Worm (Caenorhabditis elegans) whole organism, L1 larva: ENCODE measurements around the gene T22B7.3.

Experiments
- C16A3.4 ChIP-seq: fragments of 150-350 bp; optimal IDR thresholded peaks from 2 replicates; lab custom pipeline; 2014; ENCODE audit warnings: missing biosample characterization, missing genetic modification characterization
- C34B4.2 ChIP-seq: sonication (generic microtip); optimal IDR thresholded peaks from 2 replicates; lab custom pipeline; 2017; ENCODE audit warnings: mild to moderate bottlenecking, missing genetic modification characterization, missing compliant biosample characterization
- F16B12.6 ChIP-seq: fragments of 150-350 bp; optimal IDR thresholded peaks from 2 replicates; lab custom pipeline; 2014; ENCODE audit warnings: missing biosample characterization, missing genetic modification characterization
- aha-1 ChIP-seq: fragments of 150-350 bp; optimal IDR thresholded peaks from 2 replicates; lab custom pipeline; 2014; ENCODE audit warnings: missing biosample characterization, missing genetic modification characterization
- aly-2 ChIP-seq: fragments of 150-350 bp; optimal IDR thresholded peaks from 2 replicates; lab custom pipeline; 2014; ENCODE audit warnings: missing biosample characterization, missing genetic modification characterization
- ama-1 ChIP-seq: fragments of 150-350 bp; optimal IDR thresholded peaks from 2 replicates; lab custom pipeline; 2014
- blmp-1 ChIP-seq: fragments of 150-350 bp; optimal IDR thresholded peaks from 2 replicates; lab custom pipeline; 2014; ENCODE audit warnings: missing biosample characterization, missing genetic modification characterization
- ceh-63 ChIP-seq: fragments of 200-800 bp; sonication (Bioruptor generic); optimal IDR thresholded peaks from 2 replicates; lab custom pipeline; 2018; ENCODE audit warnings: mild to moderate bottlenecking, missing genetic modification characterization, missing compliant biosample characterization
- ceh-8 ChIP-seq: fragments of 200-800 bp; sonication (Bioruptor generic); optimal IDR thresholded peaks from 2 replicates; lab custom pipeline; 2018; ENCODE audit warnings: mild to moderate bottlenecking, missing genetic modification characterization, moderate library complexity, missing compliant biosample characterization
- ceh-82 ChIP-seq, 3 experiments: fragments of 150-350 bp in 1 of 3; sonication (generic microtip) in 2 of 3; optimal IDR thresholded peaks; 2 replicates each; lab custom pipeline; 2014 to 2017; ENCODE audit warnings: missing biosample characterization in 3 of 3, missing genetic modification characterization in 3 of 3
- ceh-88 ChIP-seq: fragments of 200-800 bp; sonication (Bioruptor generic); IDR thresholded peaks from 2 replicates; pipeline ENCODE4 v1.3.6; 2022; ENCODE audit warnings: missing genetic modification characterization, missing compliant biosample characterization
- ceh-90 ChIP-seq: sonication (generic microtip); optimal IDR thresholded peaks from 2 replicates; lab custom pipeline; 2016; ENCODE audit warnings: missing genetic modification characterization, missing compliant biosample characterization
- ces-1 ChIP-seq: fragments of 150-350 bp; optimal IDR thresholded peaks from 2 replicates; lab custom pipeline; 2014; ENCODE audit warnings: missing biosample characterization, missing genetic modification reagents, missing genetic modification characterization
- dpl-1 ChIP-seq, 3 experiments: fragments of 150-350 bp in 2 of 3; sonication (generic microtip) in 1 of 3; optimal IDR thresholded peaks; 2 replicates each; lab custom pipeline; 2014 to 2017; ENCODE audit warnings: missing biosample characterization in 3 of 3, missing genetic modification characterization in 3 of 3, missing genetic modification reagents in 3 of 3
- dsc-1 ChIP-seq: sonication (generic microtip); optimal IDR thresholded peaks from 2 replicates; lab custom pipeline; 2016; ENCODE audit warnings: mild to moderate bottlenecking, missing genetic modification characterization, missing compliant biosample characterization
- efl-3 ChIP-seq: fragments of 200-800 bp; sonication (Bioruptor generic); optimal IDR thresholded peaks from 2 replicates; lab custom pipeline; 2018; ENCODE audit warnings: mild to moderate bottlenecking, missing genetic modification characterization, missing compliant biosample characterization
- egl-13 ChIP-seq: sonication (generic microtip); optimal IDR thresholded peaks from 2 replicates; lab custom pipeline; 2016; ENCODE audit warnings: missing genotype, missing genetic modification reagents, missing genetic modification characterization, missing compliant biosample characterization
- elt-3 ChIP-seq, 6 experiments: fragments of 150-350 bp in 1 of 6; sonication (generic microtip); optimal IDR thresholded peaks; 2 replicates each; lab custom pipeline; 2017 to 2018; ENCODE audit warnings: missing biosample characterization in 6 of 6, missing genetic modification characterization in 6 of 6, inconsistent platforms in 1 of 6
- fkh-10 ChIP-seq: sonication (generic microtip); optimal IDR thresholded peaks from 2 replicates; lab custom pipeline; 2017; ENCODE audit warnings: missing biosample characterization, missing genetic modification reagents, missing genetic modification characterization
- fkh-8 ChIP-seq: sonication (generic microtip); optimal IDR thresholded peaks from 2 replicates; lab custom pipeline; 2016; ENCODE audit warnings: mild to moderate bottlenecking, missing genetic modification characterization, missing compliant biosample characterization
- hpl-2 ChIP-seq: fragments of 150-350 bp; optimal IDR thresholded peaks from 2 replicates; lab custom pipeline; 2014; ENCODE audit warnings: missing biosample characterization, missing genetic modification reagents, missing genetic modification characterization
- irx-1 ChIP-seq: sonication (generic microtip); optimal IDR thresholded peaks from 2 replicates; lab custom pipeline; 2016; ENCODE audit warnings: missing genetic modification characterization, missing compliant biosample characterization
- isw-1 ChIP-seq: fragments of 200-800 bp; sonication (Bioruptor generic); IDR thresholded peaks from 2 replicates; pipeline ENCODE4 v1.3.6; 2022; ENCODE audit warnings: missing genetic modification characterization, missing compliant biosample characterization
- lin-14 ChIP-seq: fragments of 200-800 bp; sonication (Bioruptor generic); optimal IDR thresholded peaks from 2 replicates; lab custom pipeline; 2018; ENCODE audit warnings: mild to moderate bottlenecking, missing genetic modification characterization, moderate library complexity, missing compliant biosample characterization
- lin-15B ChIP-seq: fragments of 150-350 bp; sonication (generic microtip); optimal IDR thresholded peaks from 3 replicates; lab custom pipeline; 2014; ENCODE audit warnings: missing biosample characterization, missing genetic modification characterization
- lin-39 ChIP-seq: fragments of 150-350 bp; optimal IDR thresholded peaks from 2 replicates; lab custom pipeline; 2014; ENCODE audit warnings: missing biosample characterization, missing genetic modification reagents, missing genetic modification characterization
- lir-3 ChIP-seq: sonication (generic microtip); optimal IDR thresholded peaks from 2 replicates; lab custom pipeline; 2016; ENCODE audit warnings: mild to moderate bottlenecking, missing genetic modification characterization, moderate library complexity, missing compliant biosample characterization; ENCODE audit not compliant: poor library complexity
- lsy-2 ChIP-seq, 2 experiments: fragments of 150-350 bp; optimal IDR thresholded peaks; 2 replicates each; lab custom pipeline; 2014; ENCODE audit warnings: missing biosample characterization in 2 of 2, missing genetic modification characterization in 2 of 2
- mab-9 ChIP-seq: fragments of 200-800 bp; sonication (Bioruptor generic); IDR thresholded peaks from 2 replicates; pipeline ENCODE4 v1.3.6; 2022; ENCODE audit warnings: missing genetic modification reagents, missing genetic modification characterization, missing compliant biosample characterization
- mdl-1 ChIP-seq, 2 experiments: fragments of 150-350 bp; optimal IDR thresholded peaks; 2 replicates each; lab custom pipeline; 2014 to 2017; ENCODE audit warnings: missing biosample characterization in 2 of 2, missing genetic modification characterization in 2 of 2, inconsistent platforms in 1 of 2
- mef-2 ChIP-seq: fragments of 150-350 bp; optimal IDR thresholded peaks from 2 replicates; lab custom pipeline; 2014; ENCODE audit warnings: missing biosample characterization, missing genetic modification characterization
- mep-1 ChIP-seq: fragments of 150-350 bp; optimal IDR thresholded peaks from 2 replicates; lab custom pipeline; 2014; ENCODE audit warnings: missing biosample characterization, missing genetic modification characterization
- nhr-12 ChIP-seq: sonication (generic microtip); optimal IDR thresholded peaks from 2 replicates; lab custom pipeline; 2017; ENCODE audit warnings: missing biosample characterization, missing genetic modification characterization
- nhr-237 ChIP-seq: fragments of 150-350 bp; optimal IDR thresholded peaks from 2 replicates; lab custom pipeline; 2014; ENCODE audit warnings: missing biosample characterization, missing genetic modification characterization
- nhr-28 ChIP-seq: fragments of 150-350 bp; optimal IDR thresholded peaks from 2 replicates; lab custom pipeline; 2014; ENCODE audit warnings: missing biosample characterization, missing genetic modification characterization
- nhr-47 ChIP-seq: sonication (generic microtip); optimal IDR thresholded peaks from 2 replicates; lab custom pipeline; 2016; ENCODE audit warnings: mild to moderate bottlenecking, missing genetic modification characterization, moderate library complexity, missing compliant biosample characterization
- nhr-71 ChIP-seq: sonication (generic microtip); optimal IDR thresholded peaks from 2 replicates; lab custom pipeline; 2016; ENCODE audit warnings: mild to moderate bottlenecking, missing genetic modification characterization, moderate library complexity, missing compliant biosample characterization
- nhr-76 ChIP-seq: sonication (generic microtip); optimal IDR thresholded peaks from 2 replicates; lab custom pipeline; 2017; ENCODE audit warnings: missing biosample characterization, missing genetic modification characterization
- nhr-77 ChIP-seq: fragments of 150-350 bp; optimal IDR thresholded peaks from 2 replicates; lab custom pipeline; 2014; ENCODE audit warnings: missing biosample characterization, missing genetic modification characterization
- nhr-84 ChIP-seq: sonication (generic microtip); optimal IDR thresholded peaks from 2 replicates; lab custom pipeline; 2017; ENCODE audit warnings: missing biosample characterization, missing genetic modification characterization
- pax-3 ChIP-seq: fragments of 200-800 bp; sonication (Bioruptor generic); optimal IDR thresholded peaks from 2 replicates; lab custom pipeline; 2018; ENCODE audit warnings: mild to moderate bottlenecking, missing genetic modification characterization, moderate library complexity, missing compliant biosample characterization
- rnt-1 ChIP-seq: sonication (generic microtip); optimal IDR thresholded peaks from 2 replicates; lab custom pipeline; 2016; ENCODE audit warnings: mild to moderate bottlenecking, missing genetic modification characterization, moderate library complexity, missing compliant biosample characterization
- skn-1 ChIP-seq: fragments of 150-350 bp; optimal IDR thresholded peaks from 2 replicates; lab custom pipeline; 2014; ENCODE audit warnings: missing biosample characterization, missing genetic modification characterization
- sox-4 ChIP-seq: sonication (generic microtip); optimal IDR thresholded peaks from 2 replicates; lab custom pipeline; 2016; ENCODE audit warnings: missing genetic modification characterization, missing compliant biosample characterization
- sptf-1 ChIP-seq: fragments of 150-350 bp; optimal IDR thresholded peaks from 2 replicates; lab custom pipeline; 2014; ENCODE audit warnings: missing biosample characterization, missing genetic modification characterization
- sup-37 ChIP-seq: fragments of 200-800 bp; sonication (Bioruptor generic); optimal IDR thresholded peaks from 2 replicates; lab custom pipeline; 2018; ENCODE audit warnings: mild to moderate bottlenecking, missing genetic modification characterization, missing compliant biosample characterization
- tlp-1 ChIP-seq: fragments of 150-350 bp; optimal IDR thresholded peaks from 2 replicates; lab custom pipeline; 2014; ENCODE audit warnings: missing biosample characterization, missing genetic modification characterization
- unc-130 ChIP-seq: fragments of 150-350 bp; optimal IDR thresholded peaks from 2 replicates; lab custom pipeline; 2017; ENCODE audit warnings: missing biosample characterization, missing genetic modification characterization, inconsistent platforms
- unc-62 ChIP-seq: fragments of 150-350 bp; optimal IDR thresholded peaks from 2 replicates; lab custom pipeline; 2014; ENCODE audit warnings: missing biosample characterization, missing genetic modification reagents, missing genetic modification characterization
- unc-86 ChIP-seq: sonication (generic microtip); optimal IDR thresholded peaks from 2 replicates; lab custom pipeline; 2016; ENCODE audit warnings: missing genetic modification characterization, missing compliant biosample characterization
- vab-15 ChIP-seq: sonication (generic microtip); optimal IDR thresholded peaks from 2 replicates; lab custom pipeline; 2017; ENCODE audit warnings: missing genotype, mild to moderate bottlenecking, missing genetic modification characterization, missing compliant biosample characterization
- zip-4 ChIP-seq: fragments of 200-800 bp; sonication (Bioruptor generic); optimal IDR thresholded peaks from 2 replicates; lab custom pipeline; 2018; ENCODE audit warnings: mild to moderate bottlenecking, missing genetic modification characterization, moderate library complexity, missing compliant biosample characterization
- ztf-11 ChIP-seq, 2 experiments: sonication (generic microtip); optimal IDR thresholded peaks; 2 replicates each; lab custom pipeline; 2016 to 2017; ENCODE audit warnings: missing genetic modification characterization in 2 of 2, missing biosample characterization in 1 of 2, missing compliant biosample characterization in 1 of 2

The T22B7.3 gene

ce11 chrX:5680125-5680524, 33.0 kb downstream of the T22B7.3 start, which contains the start of gene set-19:
TSS of gene set-19 (minus strand) at chrX:5680225.
- TF ChIP-seq lir-3 (tag; lab: Kevin White, UChicago) (no peak), egl-13 (no peak), dsc-1 (tag; lab: Kevin White, UChicago) (no peak), tlp-1 (no peak), C16A3.4 (no peak), unc-62 (no peak), fkh-8 (tag; lab: Kevin White, UChicago) (no peak), nhr-47 (no peak)

ce11 chrX:5686065-5686464, 38.9 kb downstream of the T22B7.3 start, which contains the start of gene set-20:
TSS of gene set-20 (minus strand) at chrX:5686158.
- TF ChIP-seq ztf-11 (tag; optimal IDR thresholded peaks at IDR 0.05; lab: Kevin White, UChicago) = peak in 1 of 2 experiments; percentile 38
- TF ChIP-seq rnt-1 (tag; lab: Kevin White, UChicago) = peak; percentile 55
- TF ChIP-seq C34B4.2 = no peak
- TF ChIP-seq mep-1 (tag; lab: Kevin White, UChicago) = peak; percentile 80
- TF ChIP-seq lin-15B = no peak
- TF ChIP-seq nhr-76 = no peak
- no peak for TF ChIP-seq mef-2 (tag; lab: Kevin White, UChicago)
- TF ChIP-seq egl-13 = peak; percentile 10
- no peak for TF ChIP-seq pax-3 (tag; lab: Kevin White, UChicago)
- no peak for TF ChIP-seq vab-15 (tag; lab: Kevin White, UChicago)
- TF ChIP-seq ceh-82 (tag; optimal IDR thresholded peaks at IDR 0.05; lab: Kevin White, UChicago) = peak in 2 of 3 experiments; percentile 27 to 45
- TF ChIP-seq unc-86 (tag; lab: Kevin White, UChicago) = peak; percentile 13
- no peak for TF ChIP-seq skn-1
- no peak for TF ChIP-seq ceh-88 (GFP tag; lab: Robert Waterston, UW)
- TF ChIP-seq irx-1 (tag; lab: Kevin White, UChicago) = no peak
- no peak for TF ChIP-seq nhr-237 (tag; lab: Kevin White, UChicago)
- no peak for TF ChIP-seq aha-1
- no peak for TF ChIP-seq nhr-77
- TF ChIP-seq hpl-2 (GFP tag; lab: Kevin White, UChicago) = no peak
- TF ChIP-seq fkh-10 (GFP tag; lab: Kevin White, UChicago) = peak; percentile 57
- no peak for TF ChIP-seq nhr-84 (tag; lab: Kevin White, UChicago)
- TF ChIP-seq elt-3 (tag; optimal IDR thresholded peaks at IDR 0.05; lab: Kevin White, UChicago) = peak in 1 of 6 experiments; percentile 18
- TF ChIP-seq nhr-12 (tag; lab: Kevin White, UChicago) = no peak
- no peak for TF ChIP-seq F16B12.6 (tag; lab: Kevin White, UChicago)
- peak in 1 of 2 experiments; percentile 58 for TF ChIP-seq mdl-1 (tag; optimal IDR thresholded peaks at IDR 0.05; lab: Kevin White, UChicago)
- no peak for TF ChIP-seq lin-39 (tag; lab: Kevin White, UChicago)
- peak; percentile 69 for TF ChIP-seq blmp-1 (tag; lab: Kevin White, UChicago)
- TF ChIP-seq unc-130 = no peak
- peak; percentile 26 for TF ChIP-seq C16A3.4
- TF ChIP-seq sptf-1 (tag; lab: Kevin White, UChicago) = no peak
- no peak for TF ChIP-seq isw-1 (GFP tag; lab: Robert Waterston, UW)
- TF ChIP-seq nhr-28 (tag; lab: Kevin White, UChicago) = no peak
- TF ChIP-seq ceh-8 (GFP tag; lab: Kevin White, UChicago) = no peak
- TF ChIP-seq sox-4 (tag; lab: Kevin White, UChicago) = no peak
- peak; percentile 69 for TF ChIP-seq fkh-8 (tag; lab: Kevin White, UChicago)
- no peak for TF ChIP-seq ceh-63 (GFP tag; lab: Kevin White, UChicago)
- no peak for TF ChIP-seq efl-3 (GFP tag; lab: Kevin White, UChicago)
- no peak for TF ChIP-seq zip-4
- TF ChIP-seq sup-37 (GFP tag; lab: Kevin White, UChicago) = no peak
- TF ChIP-seq ceh-90 (tag; lab: Kevin White, UChicago) = no peak
- TF ChIP-seq lin-14 (GFP tag; lab: Kevin White, UChicago) = peak; percentile 95
- TF ChIP-seq aly-2 (tag; lab: Kevin White, UChicago) = no peak
- no peak for TF ChIP-seq ama-1 (lab: Kevin White, UChicago)
- TF ChIP-seq mab-9 (GFP tag; lab: Robert Waterston, UW) = no peak
- TF ChIP-seq nhr-71 (tag; lab: Kevin White, UChicago) = peak; percentile 72
- no peak for TF ChIP-seq ces-1
- no peak for TF ChIP-seq dpl-1 (GFP tag; optimal IDR thresholded peaks at IDR 0.05; lab: Kevin White, UChicago)
- TF ChIP-seq lsy-2 (tag; optimal IDR thresholded peaks at IDR 0.05; lab: Kevin White, UChicago) = peak in 1 of 2 experiments; percentile 47
